Worm (Caenorhabditis elegans) whole organism, young adult: ENCODE results near the gene clec-35.

ENCODE experiments used
- F52B5.7 ChIP-seq: sonication (generic microtip); optimal IDR thresholded peaks from 2 replicates; lab custom pipeline; 2016; ENCODE audit warnings: mild to moderate bottlenecking, missing genetic modification characterization, missing compliant biosample characterization
- Y67H2A.10 ChIP-seq: fragments of 200-800 bp; sonication (Bioruptor generic); conservative IDR thresholded peaks from 2 replicates; pipeline ENCODE4 v1.3.6; 2022; ENCODE audit warnings: missing genetic modification reagents, missing genetic modification characterization, missing compliant biosample characterization
- aptf-3 ChIP-seq: fragments of 200-800 bp; sonication (Bioruptor generic); IDR thresholded peaks from 2 replicates; pipeline ENCODE4 v1.3.6; 2022; ENCODE audit warnings: missing genetic modification characterization, missing compliant biosample characterization
- athp-1 ChIP-seq: sonication (generic microtip); optimal IDR thresholded peaks from 2 replicates; lab custom pipeline; 2017; ENCODE audit warnings: mild to moderate bottlenecking, missing genetic modification characterization, missing compliant biosample characterization
- lir-1 ChIP-seq: fragments of 200-800 bp; sonication (Bioruptor generic); conservative IDR thresholded peaks from 2 replicates; pipeline ENCODE4 v1.3.6; 2022; ENCODE audit warnings: missing genetic modification reagents, missing genetic modification characterization, missing compliant biosample characterization
- pha-4 ChIP-seq: fragments of 150-350 bp; sonication (generic microtip); optimal IDR thresholded peaks from 2 replicates; lab custom pipeline; 2014; ENCODE audit warnings: missing biosample characterization, missing genetic modification reagents, missing genetic modification characterization
- snpc-1.3 ChIP-seq: sonication (generic microtip); optimal IDR thresholded peaks from 2 replicates; lab custom pipeline; 2017; ENCODE audit warnings: missing genetic modification characterization, mild to moderate bottlenecking, missing compliant biosample characterization, antibody characterized with exemption, moderate library complexity, missing genotype, missing genetic modification reagents; ENCODE audit not compliant: insufficient read depth

- no peak for TF ChIP-seq Y67H2A.10 (GFP tag; lab: Robert Waterston, UW)
- TF ChIP-seq snpc-1.3 = no peak
- no peak for TF ChIP-seq aptf-3 (GFP tag; lab: Robert Waterston, UW)
- no peak for TF ChIP-seq lir-1
- no peak for TF ChIP-seq pha-4 (tag; lab: Kevin White, UChicago)
- no peak for TF ChIP-seq F52B5.7 (tag; lab: Kevin White, UChicago)
- TF ChIP-seq athp-1 (tag; lab: Kevin White, UChicago) = no peak
These were observed 41.5 kb downstream of the clec-35 start for ce11 chrV:16812371-16812770.
